Fruit fly (Drosophila melanogaster) whole organism, embryonic: ENCODE results near the gene SsRbeta.

ENCODE experiments used
- ATbp ChIP-seq: fragments of 200-800 bp; sonication (Bioruptor generic); optimal IDR thresholded peaks from 2 replicates; lab custom pipeline; 2017; ENCODE audit warnings: missing biosample characterization, mild to moderate bottlenecking, missing genetic modification characterization, missing genetic modification reagents
- Atf6 ChIP-seq: fragments of 200-800 bp; sonication (Bioruptor generic); IDR thresholded peaks from 2 replicates; pipeline ENCODE4 v1.3.6; 2022; ENCODE audit warnings: missing biosample characterization, missing genetic modification characterization
- Awh ChIP-seq: fragments of 200-800 bp; sonication (Bioruptor generic); IDR thresholded peaks from 2 replicates; pipeline ENCODE4, ENCODE4 v1.3.6; 2022; ENCODE audit warnings: missing biosample characterization, missing genetic modification characterization
- Bdp1 ChIP-seq: fragments of 200-800 bp; sonication (Bioruptor generic); optimal IDR thresholded peaks from 3 replicates; lab custom pipeline; 2016; ENCODE audit warnings: missing biosample characterization, missing genetic modification characterization
- Bgb ChIP-seq: fragments of 200-800 bp; sonication (Bioruptor generic); IDR thresholded peaks from 2 replicates; pipeline ENCODE4 v1.3.6; 2022; ENCODE audit warnings: missing biosample characterization, missing genetic modification characterization; ENCODE audit not compliant: partially characterized antibody
- CG10431 ChIP-seq: fragments of 200-800 bp; sonication (Bioruptor generic); optimal IDR thresholded peaks from 3 replicates; lab custom pipeline; 2018; ENCODE audit warnings: missing biosample characterization, mild to moderate bottlenecking, missing genetic modification characterization
- CG10462 ChIP-seq: fragments of 200-800 bp; sonication (Bioruptor generic); optimal IDR thresholded peaks from 2 replicates; lab custom pipeline; 2016; ENCODE audit warnings: missing biosample characterization, missing genetic modification characterization
- CG11093 ChIP-seq: fragments of 200-800 bp; sonication (Bioruptor generic); IDR thresholded peaks from 3 replicates; pipeline ENCODE4 v1.3.6; 2022; ENCODE audit warnings: missing biosample characterization, missing genetic modification characterization
- CG12659 ChIP-seq: fragments of 200-800 bp; sonication (Bioruptor generic); optimal IDR thresholded peaks from 3 replicates; lab custom pipeline; 2017; ENCODE audit warnings: mild to moderate bottlenecking, missing biosample characterization, missing genetic modification reagents, missing genetic modification characterization
- CG12942 ChIP-seq: fragments of 200-800 bp; sonication (Bioruptor generic); optimal IDR thresholded peaks from 3 replicates; lab custom pipeline; 2016; ENCODE audit warnings: missing biosample characterization, missing genetic modification characterization
- CG13287 ChIP-seq: fragments of 200-800 bp; sonication (Bioruptor generic); IDR thresholded peaks from 2 replicates; pipeline ENCODE4 v1.3.6; 2022; ENCODE audit warnings: missing biosample characterization, missing genetic modification characterization; ENCODE audit not compliant: partially characterized antibody
- CG14014 ChIP-seq: fragments of 200-800 bp; sonication (Bioruptor generic); IDR thresholded peaks from 2 replicates; pipeline ENCODE4 v1.3.6; 2022; ENCODE audit warnings: missing biosample characterization, missing genetic modification characterization
- CG15269 ChIP-seq: fragments of 200-800 bp; sonication (Bioruptor generic); optimal IDR thresholded peaks from 2 replicates; lab custom pipeline; 2018; ENCODE audit warnings: missing biosample characterization, mild to moderate bottlenecking, missing genetic modification characterization, moderate library complexity
- CG2202 ChIP-seq: fragments of 200-800 bp; sonication (Bioruptor generic); optimal IDR thresholded peaks from 2 replicates; lab custom pipeline; 2018; ENCODE audit warnings: missing biosample characterization, mild to moderate bottlenecking, missing genetic modification characterization
- CG2712 ChIP-seq: fragments of 200-800 bp; optimal IDR thresholded peaks from 3 replicates; lab custom pipeline; 2019; ENCODE audit warnings: missing biosample characterization, mild to moderate bottlenecking, missing genetic modification characterization, moderate library complexity
- CG3065 ChIP-seq: fragments of 200-800 bp; sonication (Bioruptor generic); optimal IDR thresholded peaks from 2 replicates; lab custom pipeline; 2016; ENCODE audit warnings: missing biosample characterization, missing genetic modification characterization
- CG34224 ChIP-seq: fragments of 200-800 bp; sonication (Bioruptor generic); IDR thresholded peaks from 3 replicates; pipeline ENCODE4 v1.3.6; 2022; ENCODE audit warnings: missing biosample characterization, missing genetic modification characterization; ENCODE audit not compliant: partially characterized antibody
- CG6254 ChIP-seq: fragments of 200-800 bp; sonication (Bioruptor generic); optimal IDR thresholded peaks from 3 replicates; lab custom pipeline; 2017; ENCODE audit warnings: mild to moderate bottlenecking, missing biosample characterization, missing genetic modification reagents, missing genetic modification characterization
- CG6689 ChIP-seq: fragments of 200-800 bp; sonication (Bioruptor generic); IDR thresholded peaks from 2 replicates; pipeline ENCODE4 v1.3.6; 2022; ENCODE audit warnings: missing biosample characterization, missing genetic modification characterization
- CG7839 ChIP-seq: fragments of 200-800 bp; sonication (Bioruptor generic); optimal IDR thresholded peaks from 3 replicates; lab custom pipeline; 2018; ENCODE audit warnings: missing biosample characterization, mild to moderate bottlenecking, missing genetic modification characterization, moderate library complexity
- CG8944 ChIP-seq: fragments of 200-800 bp; sonication (Bioruptor generic); optimal IDR thresholded peaks from 3 replicates; lab custom pipeline; 2016; ENCODE audit warnings: missing biosample characterization, missing genetic modification characterization
- CkIIα-i1 ChIP-seq: fragments of 200-800 bp; sonication (Bioruptor generic); IDR thresholded peaks from 2 replicates; pipeline ENCODE4 v1.3.6; 2022; ENCODE audit warnings: missing biosample characterization, missing genetic modification characterization
- Fer3 ChIP-seq: fragments of 200-800 bp; sonication (Bioruptor generic); optimal IDR thresholded peaks from 2 replicates; lab custom pipeline; 2018; ENCODE audit warnings: missing biosample characterization, mild to moderate bottlenecking, missing genetic modification characterization, moderate library complexity
- GATAe ChIP-seq: fragments of 200-800 bp; sonication (Bioruptor generic); conservative IDR thresholded peaks from 2 replicates; pipeline ENCODE4 v1.3.6; 2022; ENCODE audit warnings: missing biosample characterization, missing genetic modification characterization
- Gug ChIP-seq: fragments of 200-800 bp; sonication (Bioruptor generic); IDR thresholded peaks from 4 replicates; pipeline ENCODE4 v1.3.6; 2022; ENCODE audit warnings: missing biosample characterization, missing genetic modification characterization
- HHEX ChIP-seq: fragments of 200-800 bp; sonication (Bioruptor generic); optimal IDR thresholded peaks from 3 replicates; lab custom pipeline; 2017; ENCODE audit warnings: missing biosample characterization, mild to moderate bottlenecking, missing genetic modification characterization, missing genetic modification reagents
- HmgD ChIP-seq: fragments of 200-800 bp; sonication (Bioruptor generic); optimal IDR thresholded peaks from 3 replicates; lab custom pipeline; 2016; ENCODE audit warnings: missing biosample characterization, missing genetic modification characterization
- HmgZ ChIP-seq: fragments of 200-800 bp; sonication (Bioruptor generic); optimal IDR thresholded peaks from 2 replicates; lab custom pipeline; 2018; ENCODE audit warnings: missing biosample characterization, mild to moderate bottlenecking, missing genetic modification characterization
- Mrtf ChIP-seq: fragments of 200-800 bp; sonication (Bioruptor generic); IDR thresholded peaks from 3 replicates; pipeline ENCODE4 v1.3.6; 2022; ENCODE audit warnings: missing biosample characterization, missing genetic modification characterization
- Neu2 ChIP-seq: fragments of 200-800 bp; sonication (Bioruptor generic); optimal IDR thresholded peaks from 3 replicates; lab custom pipeline; 2016; ENCODE audit warnings: missing biosample characterization, missing genetic modification characterization, borderline replicate concordance
- Rx ChIP-seq: fragments of 200-800 bp; sonication (Bioruptor generic); IDR thresholded peaks from 2 replicates; pipeline ENCODE4 v1.3.6; 2022; ENCODE audit warnings: missing biosample characterization, missing genetic modification characterization
- Sin3A ChIP-seq: fragments of >200 bp; optimal IDR thresholded peaks from 2 replicates; lab custom pipeline; 2018
- bab2 ChIP-seq: fragments of 200-800 bp; sonication (Bioruptor generic); optimal IDR thresholded peaks from 2 replicates; lab custom pipeline; 2016; ENCODE audit warnings: missing biosample characterization, missing genetic modification characterization
- crp ChIP-seq, 2 experiments: fragments of 200-800 bp; sonication (Bioruptor generic); optimal IDR thresholded peaks; 2 replicates in 1 of 2; 3 replicates in 1 of 2; lab custom pipeline; 2017; ENCODE audit warnings: missing biosample characterization in 2 of 2, missing genetic modification characterization in 2 of 2, mild to moderate bottlenecking in 1 of 2, moderate library complexity in 1 of 2
- dan ChIP-seq: fragments of 200-800 bp; sonication (Bioruptor generic); IDR thresholded peaks from 2 replicates; pipeline ENCODE4 v1.3.6; 2022; ENCODE audit warnings: missing biosample characterization, missing genetic modification characterization
- dysf ChIP-seq: fragments of 200-800 bp; sonication (Bioruptor generic); IDR thresholded peaks from 3 replicates; pipeline ENCODE4 v1.3.6; 2022; ENCODE audit warnings: missing biosample characterization, missing genetic modification characterization
- fd3F ChIP-seq: fragments of 200-800 bp; sonication (Bioruptor generic); optimal IDR thresholded peaks from 2 replicates; lab custom pipeline; 2018; ENCODE audit warnings: missing biosample characterization, mild to moderate bottlenecking, missing genetic modification characterization, moderate library complexity
- hbn ChIP-seq: fragments of 200-800 bp; sonication (Bioruptor generic); IDR thresholded peaks from 2 replicates; pipeline ENCODE4 v1.3.6; 2022; ENCODE audit warnings: missing biosample characterization, missing genetic modification characterization; ENCODE audit not compliant: partially characterized antibody
- inv ChIP-seq: fragments of 200-800 bp; sonication (Bioruptor generic); IDR thresholded peaks from 2 replicates; pipeline ENCODE4 v1.3.6; 2022; ENCODE audit warnings: missing biosample characterization, missing genetic modification characterization; ENCODE audit not compliant: partially characterized antibody
- lbe ChIP-seq: fragments of 200-800 bp; sonication (Bioruptor generic); optimal IDR thresholded peaks from 2 replicates; lab custom pipeline; 2016; ENCODE audit warnings: missing biosample characterization, mild to moderate bottlenecking, missing genetic modification characterization
- lola ChIP-seq, 3 experiments: fragments of >200 bp in 2 of 3; fragments of 200-800 bp in 1 of 3; sonication (Bioruptor generic) in 1 of 3; optimal IDR thresholded peaks; 2 replicates each; lab custom pipeline; 2017 to 2019; ENCODE audit warnings: missing biosample characterization in 3 of 3, missing genetic modification characterization in 3 of 3, mild to moderate bottlenecking in 1 of 3, moderate library complexity in 1 of 3
- luna ChIP-seq: fragments of 200-800 bp; sonication (Bioruptor generic); optimal IDR thresholded peaks from 2 replicates; lab custom pipeline; 2016; ENCODE audit warnings: missing biosample characterization, missing genetic modification characterization
- nmo ChIP-seq: fragments of 200-800 bp; sonication (Bioruptor generic); optimal IDR thresholded peaks from 2 replicates; lab custom pipeline; 2018; ENCODE audit warnings: missing biosample characterization, mild to moderate bottlenecking, missing genetic modification characterization, moderate library complexity
- phol ChIP-seq: fragments of 200-800 bp; sonication (Bioruptor generic); optimal IDR thresholded peaks from 3 replicates; lab custom pipeline; 2018; ENCODE audit warnings: missing biosample characterization, mild to moderate bottlenecking, missing genetic modification characterization, moderate library complexity
- pnt ChIP-seq: fragments of 200-800 bp; sonication (Bioruptor generic); optimal IDR thresholded peaks from 3 replicates; lab custom pipeline; 2016; ENCODE audit warnings: missing biosample characterization, missing genetic modification characterization
- run ChIP-seq: fragments of 200-800 bp; sonication (Bioruptor generic); optimal IDR thresholded peaks from 3 replicates; lab custom pipeline; 2018; ENCODE audit warnings: missing biosample characterization, mild to moderate bottlenecking, missing genetic modification characterization
- salm ChIP-seq: fragments of 200-800 bp; sonication (Bioruptor generic); optimal IDR thresholded peaks from 2 replicates; lab custom pipeline; 2018; ENCODE audit warnings: missing biosample characterization, mild to moderate bottlenecking, missing genetic modification characterization
- usp ChIP-seq: fragments of >200 bp; optimal IDR thresholded peaks from 2 replicates; lab custom pipeline; 2017; ENCODE audit warnings: missing biosample characterization, missing genetic modification characterization
- vvl ChIP-seq: fragments of 200-800 bp; sonication (Bioruptor generic); IDR thresholded peaks from 2 replicates; pipeline ENCODE4 v1.3.6; 2022; ENCODE audit warnings: missing biosample characterization, missing genetic modification characterization
- wor ChIP-seq: fragments of 200-800 bp; sonication (Bioruptor generic); IDR thresholded peaks from 2 replicates; pipeline ENCODE4 v1.3.6; 2022; ENCODE audit warnings: missing biosample characterization, missing genetic modification characterization

Gene SsRbeta

DNA sequence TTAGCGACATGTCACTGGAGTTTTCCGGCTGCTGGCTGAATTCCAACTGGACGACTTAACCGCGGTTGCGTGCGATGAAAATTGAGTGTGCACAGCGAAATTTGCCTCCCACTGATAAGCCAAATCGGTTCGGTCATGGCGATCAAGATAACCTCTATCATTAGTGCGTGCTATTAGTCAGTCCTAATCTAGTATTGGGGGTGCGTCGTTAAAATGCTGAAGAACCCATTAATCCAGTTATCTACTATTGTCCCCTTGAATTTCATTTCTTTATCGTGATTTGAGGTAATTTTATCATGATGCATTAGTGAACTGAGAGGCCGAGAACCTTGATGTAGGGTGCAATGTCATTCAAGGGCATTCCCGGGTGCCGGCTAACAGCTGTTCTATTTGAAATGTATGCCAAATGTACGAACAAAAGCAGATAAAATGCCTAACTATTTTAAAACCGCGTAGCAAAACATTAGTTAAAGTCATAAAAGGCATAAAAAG, 890 bp upstream of the SsRbeta start, which contains the start of gene Pgm1 (continued):
- TF ChIP-seq Atf6 (GFP tag; lab: Robert Waterston, UW) (peak; percentile 77), luna (GFP tag; lab: Kevin White, UChicago) (peak; percentile 89), CG34224 (0 out of 3 replicates have a peak, but pooled peaks have one; percentile 31), HHEX (GFP tag; lab: Kevin White, UChicago) (peak; percentile 84), CG13287 (GFP tag; lab: Robert Waterston, UW) (0 out of 2 replicates have a peak, but pooled peaks have one; percentile 24), Rx (GFP tag; lab: Robert Waterston, UW) (peak; percentile 72), inv (no peak), ATbp (peak; percentile 71), CG15269 (tag; lab: Kevin White, UChicago) (no peak), run (tag; lab: Kevin White, UChicago) (peak; percentile 78), salm (tag; lab: Kevin White, UChicago) (peak; percentile 63), CG14014 (GFP tag; lab: Robert Waterston, UW) (peak; percentile 76), CG8944 (GFP tag; lab: Kevin White, UChicago) (peak; percentile 93), Bdp1 (GFP tag; lab: Kevin White, UChicago) (peak; percentile 77), CG10462 (GFP tag; lab: Kevin White, UChicago) (peak; percentile 68), phol (tag; lab: Kevin White, UChicago) (peak; percentile 79), lbe (GFP tag; lab: Kevin White, UChicago) (peak; percentile 83), Mrtf (GFP tag; lab: Robert Waterston, UW) (peak; percentile 78; the same call in 2 of the 3 replicates), CkIIα-i1 (GFP tag; lab: Robert Waterston, UW) (no peak), CG11093 (peak; percentile 36; the same call in 2 of the 3 replicates), HmgZ (tag; lab: Kevin White, UChicago) (peak; percentile 91), lola (GFP tag; optimal IDR thresholded peaks at IDR 0.05; lab: Kevin White, UChicago) (peak in 1 of 3 experiments; percentile 46), hbn (GFP tag; lab: Robert Waterston, UW) (no peak), Gug (peak; percentile 71), CG6254 (GFP tag; lab: Kevin White, UChicago) (peak; percentile 45), pnt (GFP tag; lab: Kevin White, UChicago) (peak; percentile 83), CG3065 (GFP tag; lab: Kevin White, UChicago) (peak; percentile 58), Awh (GFP tag; lab: Robert Waterston, UW) (peak; percentile 75), CG6689 (peak; percentile 59), usp (GFP tag; lab: Kevin White, UChicago) (no peak), dysf (GFP tag; lab: Robert Waterston, UW) (peak; percentile 79), Bgb (GFP tag; lab: Robert Waterston, UW) (no peak), crp (GFP tag; optimal IDR thresholded peaks at IDR 0.05; lab: Kevin White, UChicago) (peak in 1 of 2 experiments; percentile 63), bab2 (GFP tag; lab: Kevin White, UChicago) (peak; percentile 91), HmgD (GFP tag; lab: Kevin White, UChicago) (peak; percentile 95), CG10431 (GFP tag; lab: Kevin White, UChicago) (no peak), fd3F (GFP tag; lab: Kevin White, UChicago) (peak; percentile 59), GATAe (peak; percentile 89), Fer3 (tag; lab: Kevin White, UChicago) (no peak), CG12659 (GFP tag; lab: Kevin White, UChicago) (peak; percentile 87), Neu2 (GFP tag; lab: Kevin White, UChicago) (peak; percentile 73), CG7839 (tag; lab: Kevin White, UChicago) (peak; percentile 84), dan (GFP tag; lab: Robert Waterston, UW) (0 out of 2 replicates have a peak, but pooled peaks have one; percentile 46), vvl (GFP tag; lab: Robert Waterston, UW) (peak; percentile 72), CG2202 (peak; percentile 54), CG2712 (tag; lab: Kevin White, UChicago) (peak; percentile 77), Sin3A (no peak), CG12942 (GFP tag; lab: Kevin White, UChicago) (peak; percentile 85), wor (GFP tag; lab: Robert Waterston, UW) (peak; percentile 53), nmo (GFP tag; lab: Kevin White, UChicago) (peak; percentile 82)
